Fruit fly (Drosophila melanogaster) whole organism, adult: ENCODE results near the gene Lon.

Experiments used
- CG11617 ChIP-seq: fragments of 200-800 bp; sonication (Bioruptor generic); optimal IDR thresholded peaks from 2 replicates; lab custom pipeline; 2017; ENCODE audit warnings: mild to moderate bottlenecking, missing biosample characterization, missing genetic modification reagents, missing genetic modification characterization
- CG12768 ChIP-seq: fragments of 200-800 bp; sonication (Bioruptor generic); optimal IDR thresholded peaks from 2 replicates; lab custom pipeline; 2017; ENCODE audit warnings: missing biosample characterization, missing genetic modification characterization, mild to moderate bottlenecking, moderate library complexity, missing genetic modification reagents
- CG14711 ChIP-seq: fragments of 200-800 bp; sonication (Bioruptor generic); optimal IDR thresholded peaks from 2 replicates; lab custom pipeline; 2018; ENCODE audit warnings: missing biosample characterization, mild to moderate bottlenecking, missing genetic modification characterization, moderate library complexity
- CG1620 ChIP-seq: fragments of 200-800 bp; sonication (Bioruptor generic); optimal IDR thresholded peaks from 2 replicates; lab custom pipeline; 2016; ENCODE audit warnings: missing biosample characterization, missing genetic modification characterization
- CG33017 ChIP-seq: fragments of 200-800 bp; sonication (Bioruptor generic); optimal IDR thresholded peaks from 2 replicates; lab custom pipeline; 2018; ENCODE audit warnings: missing biosample characterization, mild to moderate bottlenecking, missing genetic modification characterization, moderate library complexity
- CG5204 ChIP-seq: fragments of 200-800 bp; sonication (Bioruptor generic); optimal IDR thresholded peaks from 2 replicates; lab custom pipeline; 2016; ENCODE audit warnings: missing biosample characterization, missing genetic modification characterization
- CG7045 ChIP-seq: fragments of 200-800 bp; sonication (Bioruptor generic); optimal IDR thresholded peaks from 2 replicates; lab custom pipeline; 2017; ENCODE audit warnings: missing biosample characterization, mild to moderate bottlenecking, missing genetic modification characterization
- CG7101 ChIP-seq: fragments of 200-800 bp; sonication (Bioruptor generic); optimal IDR thresholded peaks from 2 replicates; lab custom pipeline; 2018; ENCODE audit warnings: missing biosample characterization, mild to moderate bottlenecking, missing genetic modification characterization, moderate library complexity
- Clk ChIP-seq: fragments of 200-800 bp; sonication (Bioruptor generic); optimal IDR thresholded peaks from 2 replicates; lab custom pipeline; 2017; ENCODE audit warnings: missing biosample characterization, missing genetic modification characterization
- Crg-1 ChIP-seq: fragments of 200-800 bp; sonication (Bioruptor generic); optimal IDR thresholded peaks from 2 replicates; lab custom pipeline; 2016; ENCODE audit warnings: missing biosample characterization, missing genetic modification characterization
- Hr96 ChIP-seq: fragments of 200-800 bp; sonication (Bioruptor generic); optimal IDR thresholded peaks from 2 replicates; lab custom pipeline; 2016; ENCODE audit warnings: missing biosample characterization, missing genetic modification characterization
- Mnt ChIP-seq: fragments of 200-800 bp; sonication (Bioruptor generic); optimal IDR thresholded peaks from 2 replicates; lab custom pipeline; 2016; ENCODE audit warnings: missing biosample characterization, mild to moderate bottlenecking, missing genetic modification characterization
- bab1 ChIP-seq: fragments of 200-800 bp; sonication (Bioruptor generic); optimal IDR thresholded peaks from 3 replicates; lab custom pipeline; 2019; ENCODE audit warnings: missing biosample characterization, mild to moderate bottlenecking, missing genetic modification characterization, moderate library complexity
- cic ChIP-seq: fragments of 200-800 bp; sonication (Bioruptor generic); optimal IDR thresholded peaks from 2 replicates; lab custom pipeline; 2017; ENCODE audit warnings: missing biosample characterization, mild to moderate bottlenecking, missing genetic modification characterization, moderate library complexity
- cnc ChIP-seq, 2 experiments: fragments of >200 bp; optimal IDR thresholded peaks; 2 replicates each; lab custom pipeline; 2017
- kay ChIP-seq: fragments of 200-800 bp; sonication (Bioruptor generic); peaks from one replicate; lab custom pipeline; 2016; ENCODE audit warnings: missing biosample characterization, missing genetic modification characterization, borderline replicate concordance
- ovo ChIP-seq: fragments of 200-800 bp; sonication (Bioruptor generic); optimal IDR thresholded peaks from 2 replicates; lab custom pipeline; 2016; ENCODE audit warnings: missing biosample characterization, missing genetic modification characterization
- pad ChIP-seq: fragments of 200-800 bp; sonication (Bioruptor generic); optimal IDR thresholded peaks from 3 replicates; lab custom pipeline; 2017; ENCODE audit warnings: missing biosample characterization, missing genetic modification characterization, mild to moderate bottlenecking, moderate library complexity, missing genetic modification reagents
- tj ChIP-seq: fragments of 200-800 bp; sonication (Bioruptor generic); optimal IDR thresholded peaks from 3 replicates; lab custom pipeline; 2017; ENCODE audit warnings: missing biosample characterization, mild to moderate bottlenecking, missing genetic modification characterization, moderate library complexity
- toe ChIP-seq: fragments of 200-800 bp; sonication (Bioruptor generic); optimal IDR thresholded peaks from 2 replicates; lab custom pipeline; 2016; ENCODE audit warnings: missing biosample characterization, missing genetic modification characterization

Lon gene

DNA sequence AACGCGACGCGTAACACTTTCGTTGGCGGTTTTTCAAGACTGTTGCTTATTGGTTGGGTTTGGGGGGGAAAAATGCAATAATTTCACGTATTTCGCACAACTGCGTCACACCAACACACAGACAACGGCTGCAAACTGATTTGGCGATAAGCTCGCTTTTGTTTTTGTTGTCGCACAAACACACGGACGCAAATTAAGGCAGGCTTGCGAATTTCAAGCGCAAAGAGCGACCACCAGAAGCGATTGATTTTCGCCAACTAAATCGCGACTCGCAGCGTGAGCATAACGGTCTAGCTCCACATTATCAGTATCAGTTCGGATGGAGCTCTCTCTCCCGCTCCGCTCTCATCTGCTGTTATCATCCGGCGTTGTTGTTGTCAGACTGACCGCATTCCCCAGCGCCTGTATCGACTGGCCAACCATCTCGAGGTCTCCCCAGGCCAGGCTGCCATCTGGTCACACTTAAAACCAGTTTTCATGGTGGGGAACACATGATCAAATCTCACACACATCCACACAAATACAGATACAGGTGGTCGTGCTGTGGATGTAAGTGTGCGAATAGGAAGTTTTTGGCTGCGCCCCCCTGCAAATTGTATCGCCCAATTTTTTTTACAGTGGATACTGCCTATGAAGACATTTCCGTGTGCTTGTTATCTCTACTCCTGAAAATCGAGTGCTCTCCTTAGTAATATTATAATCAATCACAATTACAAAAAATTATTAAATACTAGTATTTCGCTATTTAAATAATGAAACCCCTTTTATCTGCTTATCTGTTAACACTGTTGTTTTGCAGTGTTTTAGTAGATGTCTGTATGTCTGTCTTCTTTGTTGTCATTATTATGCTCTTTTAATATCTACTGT lies 21.0 kb upstream of the Lon start:
- peak; percentile 35 for TF ChIP-seq CG33017 (tag; lab: Kevin White, UChicago)
- TF ChIP-seq bab1 (GFP tag; lab: Kevin White, UChicago): peak; percentile 83
- TF ChIP-seq Crg-1 (GFP tag; lab: Kevin White, UChicago): peak; percentile 22
- TF ChIP-seq Mnt (GFP tag; lab: Kevin White, UChicago): peak; percentile 67
- peak; percentile 70 for TF ChIP-seq CG14711 (tag; lab: Kevin White, UChicago)
- peak; percentile 60 for TF ChIP-seq CG11617
- peak; percentile 74 for TF ChIP-seq CG1620 (GFP tag; lab: Kevin White, UChicago)
- peak; percentile 90 for TF ChIP-seq cic (GFP tag; lab: Kevin White, UChicago)
- TF ChIP-seq Clk (GFP tag; lab: Kevin White, UChicago): no peak
- peak; percentile 65 for TF ChIP-seq CG7101
- no peak for TF ChIP-seq cnc (optimal IDR thresholded peaks at IDR 0.05; lab: Kevin White, UChicago)
- peak; percentile 79 for TF ChIP-seq kay (GFP tag; lab: Kevin White, UChicago)
- peak; percentile 84 for TF ChIP-seq ovo
- peak; percentile 43 for TF ChIP-seq CG12768
- peak; percentile 63 for TF ChIP-seq CG5204 (GFP tag; lab: Kevin White, UChicago)
- peak; percentile 91 for TF ChIP-seq tj (GFP tag; lab: Kevin White, UChicago)
- TF ChIP-seq CG7045 (GFP tag; lab: Kevin White, UChicago): peak; percentile 41
- peak; percentile 58 for TF ChIP-seq toe (GFP tag; lab: Kevin White, UChicago)
- peak; percentile 97 for TF ChIP-seq pad (GFP tag; lab: Kevin White, UChicago)
- peak; percentile 70 for TF ChIP-seq Hr96 (GFP tag; lab: Kevin White, UChicago)

DNA sequence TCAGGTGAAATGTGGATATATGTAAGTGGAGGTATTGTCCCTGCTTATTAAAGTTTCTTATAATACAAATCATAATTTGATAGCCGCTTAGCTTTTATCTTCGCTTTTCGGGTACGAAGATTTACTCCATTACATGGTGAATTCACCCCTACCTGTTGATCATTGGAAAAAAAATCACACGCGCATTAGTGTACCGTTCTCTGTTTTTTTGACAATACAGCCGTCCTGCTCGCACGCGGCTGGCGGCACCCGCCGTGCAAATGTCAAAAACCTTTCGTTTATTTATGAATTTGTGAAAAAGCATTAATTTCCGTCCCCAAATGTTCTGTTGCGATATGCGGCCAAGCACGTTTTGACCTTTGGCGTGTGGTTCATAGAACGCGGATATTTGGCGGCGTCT lies 19.9 kb upstream of the Lon start:
- TF ChIP-seq pad (GFP tag; lab: Kevin White, UChicago): peak; percentile 77
- TF ChIP-seq CG1620 (GFP tag; lab: Kevin White, UChicago): no peak

DNA sequence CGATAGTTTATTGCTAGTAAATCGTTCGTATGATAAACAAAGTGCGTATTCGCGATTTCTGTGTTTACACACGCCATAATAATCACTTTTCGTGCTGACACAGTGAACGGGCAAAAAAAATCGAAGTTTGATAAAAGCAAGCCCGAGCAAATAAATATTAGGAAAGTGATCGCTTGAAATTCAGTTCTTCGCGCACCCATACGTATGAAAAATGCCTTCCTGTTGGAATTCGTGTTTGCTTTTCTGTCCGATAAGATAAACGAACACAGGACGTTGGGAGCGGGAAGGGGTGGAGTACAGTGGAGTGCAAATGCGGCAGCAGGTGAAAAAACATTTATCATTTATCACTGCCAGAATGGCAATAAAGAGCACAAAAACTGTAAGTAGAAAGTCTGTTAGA lies 18.7 kb upstream of the Lon start:
- TF ChIP-seq CG33017 (tag; lab: Kevin White, UChicago) (peak; percentile 48), CG7045 (GFP tag; lab: Kevin White, UChicago) (peak; percentile 48), bab1 (GFP tag; lab: Kevin White, UChicago) (no peak), CG1620 (GFP tag; lab: Kevin White, UChicago) (no peak), kay (GFP tag; lab: Kevin White, UChicago) (peak; percentile 95), toe (GFP tag; lab: Kevin White, UChicago) (no peak), CG12768 (peak; percentile 77), cnc (optimal IDR thresholded peaks at IDR 0.05; lab: Kevin White, UChicago) (no peak), CG11617 (peak; percentile 60), CG7101 (peak; percentile 16), CG14711 (tag; lab: Kevin White, UChicago) (peak; percentile 6), cic (GFP tag; lab: Kevin White, UChicago) (peak; percentile 90), CG5204 (GFP tag; lab: Kevin White, UChicago) (no peak), Clk (GFP tag; lab: Kevin White, UChicago) (peak; percentile 41), Hr96 (GFP tag; lab: Kevin White, UChicago) (peak; percentile 28), pad (GFP tag; lab: Kevin White, UChicago) (peak; percentile 5), tj (GFP tag; lab: Kevin White, UChicago) (peak; percentile 30), Mnt (GFP tag; lab: Kevin White, UChicago) (peak; percentile 60), ovo (peak; percentile 38), Crg-1 (GFP tag; lab: Kevin White, UChicago) (peak; percentile 50)

DNA sequence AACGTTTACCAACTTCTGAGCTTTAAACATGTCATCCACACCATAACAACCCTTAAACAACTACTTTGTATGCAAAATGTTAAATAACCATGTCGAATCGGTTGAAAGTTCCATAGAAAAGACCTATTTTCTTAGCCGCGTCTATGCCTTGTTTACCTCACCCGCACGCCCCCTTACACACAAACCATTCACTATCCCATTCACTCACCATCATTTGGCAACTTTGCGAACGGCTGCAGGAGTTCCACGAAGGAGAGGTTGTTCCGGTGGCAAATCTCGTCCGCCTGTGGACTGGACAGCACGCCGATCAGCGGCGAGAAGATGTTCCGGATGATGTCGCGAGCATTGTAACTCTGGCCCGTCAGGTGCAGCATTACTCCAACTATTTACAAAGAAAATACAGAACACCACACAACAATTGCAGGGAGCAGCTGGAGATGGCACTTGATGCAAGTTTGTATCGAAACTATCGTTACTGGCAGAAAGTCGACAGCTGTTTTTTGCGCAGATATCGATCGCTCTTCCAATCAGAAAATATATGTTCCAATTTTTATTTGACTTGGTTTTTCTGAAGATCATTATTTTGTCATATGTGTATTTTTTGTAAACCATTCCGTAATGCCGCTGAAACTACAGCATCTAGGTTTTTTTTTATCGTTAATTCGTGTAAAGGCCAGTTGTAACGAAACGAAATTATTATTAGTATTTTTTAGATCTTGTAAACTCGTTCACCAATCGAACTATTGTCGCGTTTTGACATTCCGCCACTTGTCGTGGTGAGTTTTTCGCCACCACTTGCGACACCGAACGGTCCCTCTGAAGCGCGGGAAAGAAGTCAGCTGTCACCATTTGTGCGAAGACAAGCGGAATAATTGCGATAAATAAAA lies 6.3 kb upstream of the Lon start, which contains the start of gene asf1:
Gene asf1, plus strand, starts transcription at position 823 of the 887 bp plus-strand sequence.
- TF ChIP-seq cic (GFP tag; lab: Kevin White, UChicago): peak; percentile 46
- peak; percentile 70 for TF ChIP-seq tj (GFP tag; lab: Kevin White, UChicago)
- no peak for TF ChIP-seq CG12768
- TF ChIP-seq Hr96 (GFP tag; lab: Kevin White, UChicago): no peak
- no peak for TF ChIP-seq Clk (GFP tag; lab: Kevin White, UChicago)
- peak; percentile 26 for TF ChIP-seq CG11617
- TF ChIP-seq kay (GFP tag; lab: Kevin White, UChicago): no peak
- no peak for TF ChIP-seq CG7045 (GFP tag; lab: Kevin White, UChicago)
- no peak for TF ChIP-seq CG5204 (GFP tag; lab: Kevin White, UChicago)
- TF ChIP-seq Crg-1 (GFP tag; lab: Kevin White, UChicago): peak; percentile 9
- peak; percentile 15 for TF ChIP-seq CG7101
- TF ChIP-seq CG14711 (tag; lab: Kevin White, UChicago): peak; percentile 2
- TF ChIP-seq Mnt (GFP tag; lab: Kevin White, UChicago): peak; percentile 23
- no peak for TF ChIP-seq bab1 (GFP tag; lab: Kevin White, UChicago)
- TF ChIP-seq pad (GFP tag; lab: Kevin White, UChicago): no peak
- no peak for TF ChIP-seq CG33017 (tag; lab: Kevin White, UChicago)
- no peak for TF ChIP-seq toe (GFP tag; lab: Kevin White, UChicago)
- peak; percentile 2 for TF ChIP-seq ovo
- no peak for TF ChIP-seq cnc (optimal IDR thresholded peaks at IDR 0.05; lab: Kevin White, UChicago)
- TF ChIP-seq CG1620 (GFP tag; lab: Kevin White, UChicago): no peak
